Fruit fly (Drosophila melanogaster): ENCODE results near the gene CG4440.

CG4440 gene

DNA sequence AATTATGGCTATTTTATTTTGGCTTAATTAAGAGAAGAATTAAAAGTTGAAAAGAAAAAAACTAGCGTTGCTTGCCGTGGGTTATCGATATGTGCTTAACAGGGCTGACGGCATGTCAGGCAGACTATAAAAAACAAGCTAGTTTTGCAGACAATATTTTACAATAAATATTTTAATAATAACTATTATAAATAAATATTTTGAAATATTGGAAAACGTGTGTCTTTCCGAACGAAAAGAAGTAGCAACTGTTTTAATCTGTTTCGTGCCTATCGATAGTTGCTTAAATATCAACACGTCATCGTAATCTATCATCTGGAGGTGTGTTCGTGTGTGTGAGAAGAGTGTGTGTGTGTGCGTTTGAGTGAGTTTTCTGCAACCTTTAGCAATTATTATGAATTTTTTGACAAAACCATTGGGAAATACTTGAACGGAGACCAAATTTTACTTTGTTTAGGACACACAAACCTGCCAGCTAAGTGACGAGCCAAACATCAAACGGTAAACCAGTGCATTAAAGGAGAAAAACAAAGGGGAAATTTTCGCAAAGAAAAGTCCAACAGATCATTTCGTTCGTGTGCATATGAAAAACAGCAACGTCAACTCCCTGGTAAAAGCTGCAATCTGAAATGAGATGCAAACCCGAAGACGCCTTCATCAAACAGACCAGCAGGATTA lies 22.6 kb upstream of the CG4440 start, which contains the start of the genes CG5861 and Syx5 (continued):
- no peak for TF ChIP-seq Trl (optimal IDR thresholded peaks at IDR 0.05)
- no peak for TF ChIP-seq Trl (GFP tag; optimal IDR thresholded peaks at IDR 0.05)
- TF ChIP-seq nerfin-2 (GFP tag; IDR thresholded peaks at IDR 0.05; ENCODE audit: partially characterized antibody): peak; percentile 77
- TF ChIP-seq H2.0 (GFP tag; IDR thresholded peaks at IDR 0.05): no peak
- TF ChIP-seq ato (GFP tag; IDR thresholded peaks at IDR 0.05; ENCODE audit: partially characterized antibody): peak; percentile 78; the same call in 1 of the 2 replicates
- TF ChIP-seq CG9727 (GFP tag; optimal IDR thresholded peaks at IDR 0.05): peak; percentile 45
- peak; percentile 68 for TF ChIP-seq pzg (GFP tag; optimal IDR thresholded peaks at IDR 0.05)
- TF ChIP-seq CG3065 (GFP tag; optimal IDR thresholded peaks at IDR 0.05): no peak
- no peak for TF ChIP-seq jumu (GFP tag; optimal IDR thresholded peaks at IDR 0.05)
- TF ChIP-seq klu (GFP tag; IDR thresholded peaks at IDR 0.05): no peak
- no peak for TF ChIP-seq psq (GFP tag; optimal IDR thresholded peaks at IDR 0.05)
- peak; percentile 86 for TF ChIP-seq BEAF-32 (GFP tag; optimal IDR thresholded peaks at IDR 0.05)
- peak; percentile 88 for TF ChIP-seq CG14860 (GFP tag; IDR thresholded peaks at IDR 0.05; ENCODE audit: partially characterized antibody)
- TF ChIP-seq CG2120 (GFP tag; optimal IDR thresholded peaks at IDR 0.05): peak; percentile 63
- TF ChIP-seq CG5180 (GFP tag; optimal IDR thresholded peaks at IDR 0.05): no peak
- TF ChIP-seq grn (GFP tag; optimal IDR thresholded peaks at IDR 0.05): peak; percentile 89
- no peak for TF ChIP-seq pum (GFP tag; optimal IDR thresholded peaks at IDR 0.05)
- peak; percentile 75 for TF ChIP-seq CG10267 (tag; optimal IDR thresholded peaks at IDR 0.05)
- TF ChIP-seq CG11456 (GFP tag; IDR thresholded peaks at IDR 0.05): peak; percentile 70; the same call in 2 of the 3 replicates
- no peak for TF ChIP-seq gfzf (GFP tag; optimal IDR thresholded peaks at IDR 0.05)
- TF ChIP-seq CG1233 (GFP tag; optimal IDR thresholded peaks at IDR 0.05): peak; percentile 29
- TF ChIP-seq CkIIα-i1 (GFP tag; IDR thresholded peaks at IDR 0.05): no peak
- no peak for TF ChIP-seq CG2199 (GFP tag; IDR thresholded peaks at IDR 0.05)
- TF ChIP-seq chn (GFP tag; optimal IDR thresholded peaks at IDR 0.05): no peak
- peak; percentile 25 for TF ChIP-seq CTCF (GFP tag; optimal IDR thresholded peaks at IDR 0.05)
- TF ChIP-seq Oli (tag; optimal IDR thresholded peaks at IDR 0.05): no peak
- no peak for TF ChIP-seq maf-S (GFP tag; optimal IDR thresholded peaks at IDR 0.05)
- no peak for TF ChIP-seq chif (GFP tag; optimal IDR thresholded peaks at IDR 0.05)
- TF ChIP-seq ewg (GFP tag; optimal IDR thresholded peaks at IDR 0.05): no peak
- no peak for TF ChIP-seq Drgx (GFP tag; IDR thresholded peaks at IDR 0.05)
- TF ChIP-seq CG15011 (GFP tag; optimal IDR thresholded peaks at IDR 0.05): no peak
- peak; percentile 95 for TF ChIP-seq YL-1 (GFP tag; optimal IDR thresholded peaks at IDR 0.05)
- peak; percentile 68 for TF ChIP-seq gcm (GFP tag; optimal IDR thresholded peaks at IDR 0.05)
- peak; percentile 70; the same call in 1 of the 3 replicates for TF ChIP-seq hb (GFP tag; IDR thresholded peaks at IDR 0.05; ENCODE audit: partially characterized antibody)
- TF ChIP-seq Meics (GFP tag; optimal IDR thresholded peaks at IDR 0.05): peak; percentile 65
- TF ChIP-seq GATAe (GFP tag; conservative IDR thresholded peaks at IDR 0.05): 0 out of 2 replicates have a peak, but pooled peaks have one; percentile 30
- TF ChIP-seq Dip2 (GFP tag; IDR thresholded peaks at IDR 0.05): no peak
- TF ChIP-seq CG11723 (GFP tag; optimal IDR thresholded peaks at IDR 0.05): peak; percentile 25
- peak; percentile 38 for TF ChIP-seq CG12299 (tag; optimal IDR thresholded peaks at IDR 0.05)
- TF ChIP-seq CG14965 (GFP tag; optimal IDR thresholded peaks at IDR 0.05; ENCODE audit: borderline replicate concordance): no peak
- TF ChIP-seq Antp (GFP tag; optimal IDR thresholded peaks at IDR 0.05): no peak
- TF ChIP-seq lab (GFP tag; optimal IDR thresholded peaks at IDR 0.05): peak; percentile 81
- TF ChIP-seq Nf-YB (GFP tag; optimal IDR thresholded peaks at IDR 0.05): peak; percentile 5
- no peak for TF ChIP-seq p53 (GFP tag; optimal IDR thresholded peaks at IDR 0.05)
- TF ChIP-seq yki (optimal IDR thresholded peaks at IDR 0.05): no peak
- TF ChIP-seq CG4820 (GFP tag; optimal IDR thresholded peaks at IDR 0.05): peak; percentile 17
- TF ChIP-seq CG8924 (tag; optimal IDR thresholded peaks at IDR 0.05): peak; percentile 79
- no peak for TF ChIP-seq CG12071 (GFP tag; optimal IDR thresholded peaks at IDR 0.05)
- TF ChIP-seq scrt (GFP tag; optimal IDR thresholded peaks at IDR 0.05): peak; percentile 62
- TF ChIP-seq Elba2 (GFP tag; optimal IDR thresholded peaks at IDR 0.05): no peak
